Worm (Caenorhabditis elegans) whole organism, dauer: ENCODE results near the gene tbc-19.
"Not testable (repeated sequence)": the region's sequence is repeated elsewhere in the genome, so short reads cannot be mapped to it uniquely, and the experiment has no call there.

Experiments
- unc-62 ChIP-seq: sonication (generic microtip); optimal IDR thresholded peaks from 2 replicates; lab custom pipeline; 2017; ENCODE audit warnings: missing biosample characterization, missing genetic modification reagents, missing genetic modification characterization

The tbc-19 gene

DNA sequence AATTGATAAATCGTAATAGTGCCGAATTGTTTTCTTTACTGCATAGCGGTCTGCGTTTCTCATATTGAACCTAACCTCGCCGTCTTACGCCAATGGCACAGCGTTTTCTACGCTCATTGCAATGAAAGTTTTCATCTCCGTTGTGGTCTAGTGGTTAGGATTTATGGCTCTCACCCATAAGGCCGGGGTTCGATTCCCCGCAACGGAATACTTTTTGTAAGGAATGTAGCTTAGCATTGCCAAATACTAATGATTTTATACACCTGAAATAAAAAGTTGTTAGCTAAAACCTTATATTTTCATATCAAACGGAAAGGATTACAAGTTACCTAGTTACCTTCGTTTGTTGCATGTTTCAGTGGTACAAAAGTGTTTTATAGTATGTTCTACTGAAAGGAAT, 3.5 kb upstream of the tbc-19 start:
- no peak for TF ChIP-seq unc-62 (GFP tag; lab: Kevin White, UChicago)

DNA sequence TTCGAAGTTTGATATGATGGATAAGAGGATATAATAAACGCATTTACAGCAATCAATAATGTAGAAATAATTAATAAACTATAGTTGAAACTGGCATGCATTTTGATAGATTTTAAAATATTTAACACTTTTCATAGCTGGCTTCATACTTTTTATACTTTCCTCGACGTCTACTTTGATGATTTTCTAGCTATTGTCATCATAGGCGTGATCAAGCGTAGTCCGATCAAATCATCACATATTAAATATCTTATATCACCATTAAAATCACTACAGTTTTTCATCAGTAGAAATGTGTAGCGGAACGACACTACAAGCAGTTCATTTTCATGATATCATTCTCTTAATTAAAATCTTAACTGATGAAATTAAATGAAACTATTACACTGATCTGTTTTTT, 3.0 kb upstream of the tbc-19 start, which contains the start of gene C04C11.25:
TSS of gene C04C11.25 (minus strand) at position 101 of the 400 bp plus-strand sequence.
- TF ChIP-seq unc-62 (GFP tag; lab: Kevin White, UChicago), result no peak

DNA sequence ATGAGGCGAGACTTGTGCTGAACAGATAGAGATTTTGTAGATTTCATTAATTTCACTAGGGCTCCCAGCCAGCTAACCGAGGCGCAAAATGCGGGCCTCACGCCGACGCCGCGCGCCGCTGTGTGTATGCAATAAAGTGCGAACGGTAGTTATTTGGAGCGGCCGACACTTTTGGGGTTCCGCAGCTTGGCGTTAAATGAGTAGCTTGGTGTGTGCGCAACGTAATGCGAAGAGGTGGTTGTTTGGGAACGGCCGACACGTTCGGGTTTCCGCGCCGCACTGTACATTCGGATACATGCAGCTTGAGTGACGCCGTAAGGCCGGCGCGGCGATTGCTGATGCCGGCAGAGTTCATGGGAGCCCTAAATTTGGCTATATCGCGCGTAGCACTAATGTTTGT, 4.2 kb downstream of the tbc-19 start:
- no peak for TF ChIP-seq unc-62 (GFP tag; lab: Kevin White, UChicago)

DNA sequence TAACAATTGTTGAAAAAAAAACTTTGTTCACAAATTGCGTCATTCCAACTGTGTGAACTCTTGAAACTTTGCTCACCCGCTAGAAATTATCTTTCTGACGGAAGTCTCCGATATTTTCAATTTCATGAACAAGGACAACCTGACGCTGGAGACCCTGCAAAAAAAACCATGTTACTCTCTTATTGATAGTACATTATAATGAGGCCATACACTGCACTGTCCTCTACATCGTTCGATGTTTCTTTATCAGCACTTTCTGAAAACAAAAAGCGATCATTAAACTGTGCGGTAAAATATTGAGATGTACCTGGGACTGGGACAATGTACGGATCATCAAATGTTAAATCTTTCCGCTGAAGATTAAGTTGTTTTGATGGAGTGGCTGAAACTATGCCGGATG, 8.8 kb downstream of the tbc-19 start:
- no peak for TF ChIP-seq unc-62 (GFP tag; lab: Kevin White, UChicago)

DNA sequence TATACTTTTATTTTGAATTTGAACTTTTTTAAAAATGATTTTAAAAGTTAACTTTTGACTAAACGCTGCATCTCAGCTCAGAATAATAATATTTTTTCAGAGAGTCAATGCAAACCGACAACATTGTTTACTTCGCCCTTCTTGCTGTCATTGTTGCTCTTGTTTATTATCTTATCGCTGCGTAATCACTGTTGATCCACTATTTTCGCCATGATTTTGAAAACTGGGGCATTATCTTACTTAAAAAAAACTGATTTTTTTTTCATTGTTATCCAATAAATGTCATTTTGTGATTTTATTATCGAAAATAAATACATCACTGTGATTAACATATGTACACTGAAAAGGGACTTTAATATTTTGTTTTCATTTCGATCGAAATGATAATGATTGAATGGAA, 9.6 kb downstream of the tbc-19 start:
- no peak for TF ChIP-seq unc-62 (GFP tag; lab: Kevin White, UChicago)

DNA sequence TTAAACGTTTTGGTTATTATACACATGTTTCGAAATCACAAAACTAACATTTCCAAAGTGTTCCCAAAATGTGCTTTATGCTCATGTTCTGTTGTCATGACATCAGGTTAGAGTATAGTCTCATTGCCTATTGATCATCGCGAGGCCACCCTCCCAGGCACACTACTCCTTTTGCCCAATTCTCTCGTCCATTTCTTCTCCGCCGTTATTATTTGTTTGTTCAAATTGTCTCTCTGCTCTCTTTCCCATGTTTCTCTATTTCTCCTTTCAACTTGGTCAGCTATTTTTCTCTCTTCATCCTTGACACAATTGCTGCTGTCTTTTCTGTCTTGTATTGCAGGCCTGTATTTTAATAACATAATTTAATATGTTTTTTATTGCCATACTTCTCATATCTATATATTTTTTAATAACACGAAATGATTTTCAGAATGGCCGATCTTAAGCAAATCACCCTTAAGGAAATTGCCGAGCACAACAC, 10.8 kb downstream of the tbc-19 start, which contains the start of gene cytb-5.1:
TSS of gene cytb-5.1 (plus strand) at position 431 of the 481 bp plus-strand sequence.
- no peak for TF ChIP-seq unc-62 (GFP tag; lab: Kevin White, UChicago)

DNA sequence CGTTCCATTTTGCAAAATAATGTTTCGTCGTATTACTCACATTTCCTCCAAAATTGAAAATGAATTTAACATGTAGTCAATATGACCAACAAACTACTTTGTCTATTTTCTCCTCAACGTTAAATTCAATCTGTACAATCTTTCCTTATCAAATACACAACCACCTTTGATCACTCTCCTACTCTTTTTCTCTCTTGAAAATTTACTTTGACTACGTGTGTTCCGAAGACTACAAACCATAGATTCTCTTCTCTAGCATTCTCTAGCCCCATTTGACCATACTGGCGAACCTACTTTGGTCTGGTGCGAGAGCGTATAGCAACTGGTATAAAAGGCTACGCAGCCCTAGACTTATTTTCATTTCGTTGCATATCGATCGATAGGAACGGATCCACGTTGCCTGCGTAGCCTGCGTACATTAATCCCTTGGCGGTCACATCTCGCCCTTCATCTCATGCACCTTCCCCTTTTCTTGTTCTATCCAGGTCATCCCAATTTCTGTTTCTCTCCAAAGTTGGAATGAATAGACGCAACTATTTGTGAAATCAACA, 12.0 kb downstream of the tbc-19 start:
- TF ChIP-seq unc-62 (GFP tag; lab: Kevin White, UChicago), result no peak

DNA sequence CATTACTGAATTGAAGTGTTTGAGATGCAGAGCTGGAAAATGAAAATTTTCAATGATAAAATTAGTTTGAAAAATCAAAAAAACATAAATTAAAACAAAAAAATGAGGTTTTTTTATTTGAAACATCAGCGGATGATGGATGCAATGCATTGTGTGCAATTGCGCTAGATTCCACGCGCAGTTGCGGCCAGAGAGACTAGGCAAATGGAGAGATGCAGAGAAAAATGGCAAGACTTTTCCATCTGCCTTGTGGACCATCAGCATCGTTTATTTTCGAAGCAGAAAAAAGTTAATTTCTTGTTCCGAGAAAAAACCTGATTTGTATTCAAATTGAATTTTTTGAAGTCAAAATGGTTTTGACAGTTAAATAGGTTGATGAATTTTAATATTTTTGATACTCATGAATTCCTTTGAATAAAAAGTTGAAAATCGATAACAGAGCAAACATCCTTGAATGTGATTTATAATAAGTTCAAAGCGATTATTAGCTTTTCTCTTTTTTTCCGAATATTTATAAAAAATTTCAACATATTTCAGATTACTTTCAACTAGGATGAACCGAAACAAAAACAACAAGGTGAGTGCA, 16.4 kb downstream of the tbc-19 start, which contains the start of the genes C31E10.5 and C31E10.6:
TSS of gene C31E10.5 (minus strand) at position 32 of the 586 bp plus-strand sequence.
TSS of gene C31E10.6 (plus strand) at position 536 of the 586 bp plus-strand sequence.
- no peak for TF ChIP-seq unc-62 (GFP tag; lab: Kevin White, UChicago)

DNA sequence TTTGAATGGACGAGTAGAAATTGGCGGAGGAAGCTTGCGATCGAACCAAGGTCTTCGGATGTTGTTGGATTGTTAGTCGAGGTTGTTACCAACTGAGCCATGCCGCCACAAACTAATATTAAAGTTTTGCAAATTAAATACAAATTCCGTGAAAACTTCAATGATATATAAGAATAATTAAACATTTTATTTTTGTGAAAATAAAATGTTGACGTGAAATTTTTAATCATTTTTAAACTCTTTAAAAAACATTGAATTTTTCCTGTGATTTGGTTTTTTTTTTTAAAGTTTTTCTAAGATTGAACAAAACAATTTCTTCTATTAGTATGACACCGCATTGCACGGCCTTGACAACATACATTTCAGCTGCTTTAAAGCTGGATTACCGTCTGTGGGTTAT, 21.6 kb downstream of the tbc-19 start, which contains the start of gene C31E10.11:
TSS of gene C31E10.11 (minus strand) at position 101 of the 400 bp plus-strand sequence.
- TF ChIP-seq unc-62 (GFP tag; lab: Kevin White, UChicago), result no peak

DNA sequence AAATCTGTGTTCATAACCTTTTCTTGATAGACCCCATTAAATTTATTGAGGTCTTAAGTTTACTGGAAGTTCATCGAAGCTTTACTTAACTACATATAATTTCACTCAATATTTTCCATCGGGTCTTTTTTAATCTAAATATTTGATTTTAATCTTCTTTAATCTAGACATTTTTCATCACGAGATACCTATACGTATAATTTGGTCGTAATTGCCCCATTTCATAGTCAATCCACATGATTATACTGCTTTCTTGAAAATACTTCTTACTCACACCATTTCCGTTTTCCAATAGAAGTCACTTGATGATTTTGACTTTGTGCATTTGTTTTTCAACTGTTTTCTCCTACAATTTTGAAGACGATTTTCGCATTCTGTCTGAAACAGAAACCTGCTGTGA, 26.0 kb downstream of the tbc-19 start, which contains the start of gene irld-24:
TSS of gene irld-24 (plus strand) at position 301 of the 400 bp plus-strand sequence.
- TF ChIP-seq unc-62 (GFP tag; lab: Kevin White, UChicago), result no peak

DNA sequence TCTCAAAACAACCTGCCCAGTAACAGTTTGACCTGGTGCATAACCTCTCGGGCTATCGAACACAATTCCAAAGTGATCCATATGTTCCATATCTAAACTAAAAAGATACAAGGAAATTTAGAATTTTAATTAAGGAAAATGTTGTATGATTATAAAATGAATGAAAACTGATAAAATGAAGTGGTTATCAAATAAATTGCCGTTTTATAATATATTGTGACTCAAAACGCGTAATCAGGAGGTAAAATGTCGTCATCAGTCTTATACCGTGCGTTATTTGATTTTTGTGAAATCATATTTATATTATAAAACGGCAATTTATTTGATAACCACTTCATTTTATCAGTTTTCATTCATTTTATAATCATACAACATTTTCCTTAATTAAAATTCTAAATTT, 31.9 kb downstream of the tbc-19 start, which contains the start of gene arrd-24:
TSS of gene arrd-24 (minus strand) at position 101 of the 400 bp plus-strand sequence.
- not testable (repeated sequence) for TF ChIP-seq unc-62 (GFP tag; lab: Kevin White, UChicago)

DNA sequence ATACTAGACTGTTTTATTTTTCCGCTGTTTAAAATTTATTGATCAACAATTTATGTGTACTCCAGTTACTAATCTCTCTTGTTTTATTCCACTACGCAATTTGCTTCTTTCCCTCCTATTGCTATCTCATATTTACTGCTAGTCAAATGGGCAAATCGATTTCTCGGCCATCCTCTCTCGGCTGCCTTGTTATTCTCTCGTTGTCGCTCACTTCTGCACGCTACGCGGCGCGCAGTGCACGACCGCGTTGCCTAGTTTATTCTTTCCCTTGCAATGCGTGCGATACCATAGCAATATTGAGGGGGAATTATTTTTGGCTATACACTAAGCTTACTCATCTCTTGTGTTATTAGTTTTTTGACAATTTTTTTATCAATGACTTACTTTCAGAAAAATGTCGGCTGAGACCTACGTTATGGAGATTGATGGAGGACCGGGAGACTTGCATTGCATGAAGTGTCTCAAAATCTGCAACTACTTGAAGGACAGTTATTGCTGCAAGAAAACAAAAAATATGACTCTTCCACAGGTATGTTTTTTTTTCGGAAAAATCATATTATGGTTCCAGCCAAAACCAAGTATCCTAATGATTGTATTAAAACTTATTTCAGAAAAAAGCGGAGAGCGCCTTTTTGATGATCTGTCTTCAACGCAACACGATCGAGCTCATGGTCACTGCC, 34.7 kb downstream of the tbc-19 start, which contains the start of gene F48F7.6:
TSS of gene F48F7.6 (plus strand) at position 391 of the 680 bp plus-strand sequence.
- no peak for TF ChIP-seq unc-62 (GFP tag; lab: Kevin White, UChicago)

DNA sequence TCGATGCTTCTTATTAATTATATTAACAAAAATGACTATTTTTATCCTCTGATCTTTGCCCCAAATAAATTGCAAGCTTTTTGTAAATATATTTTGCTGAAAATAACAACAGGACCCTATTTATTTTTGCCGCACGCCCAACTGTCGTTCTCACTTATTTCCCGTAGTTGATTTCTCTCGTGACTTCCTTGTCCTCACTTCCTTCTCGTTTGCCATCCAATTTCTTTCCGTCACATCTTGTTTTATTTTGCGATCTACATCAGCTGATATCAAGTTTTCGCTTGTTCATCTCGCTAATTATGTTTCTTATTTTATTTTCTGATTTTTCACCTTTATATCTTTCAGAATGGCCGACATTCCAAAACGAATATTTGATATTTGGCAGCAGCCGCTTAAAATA, 37.0 kb downstream of the tbc-19 start, which contains the start of gene F48F7.5:
TSS of gene F48F7.5 (plus strand) at position 340 of the 400 bp plus-strand sequence.
- TF ChIP-seq unc-62 (GFP tag; lab: Kevin White, UChicago), result no peak

DNA sequence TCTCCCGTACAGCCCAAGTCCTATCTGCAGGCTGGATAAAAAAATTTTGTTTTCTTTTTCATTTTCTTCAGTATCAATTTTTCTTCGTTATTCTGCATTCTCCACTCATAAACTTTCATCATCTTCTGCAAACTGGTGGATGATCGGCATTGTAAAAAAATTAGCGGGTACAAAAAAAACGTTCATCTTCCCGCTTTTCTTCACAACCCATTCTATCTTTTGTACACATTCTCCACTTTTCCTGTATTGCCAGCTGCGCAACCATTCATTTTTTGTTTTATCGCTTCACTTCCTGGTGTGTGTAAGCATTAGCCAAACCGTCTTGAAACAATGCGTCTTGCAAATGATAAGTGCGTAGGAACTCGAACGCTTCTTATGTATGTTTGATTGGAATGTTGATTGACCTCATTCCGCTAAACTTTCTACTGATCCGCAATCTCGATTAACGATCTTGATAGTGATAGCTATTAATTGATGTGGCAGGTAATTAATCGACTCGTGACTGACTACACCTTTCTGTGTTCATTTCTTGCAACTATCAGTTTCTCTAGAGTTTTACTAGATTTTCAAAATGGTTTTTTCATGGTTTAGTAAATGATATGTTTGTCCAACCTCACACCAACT, 37.8 kb downstream of the tbc-19 start:
- no peak for TF ChIP-seq unc-62 (GFP tag; lab: Kevin White, UChicago)

DNA sequence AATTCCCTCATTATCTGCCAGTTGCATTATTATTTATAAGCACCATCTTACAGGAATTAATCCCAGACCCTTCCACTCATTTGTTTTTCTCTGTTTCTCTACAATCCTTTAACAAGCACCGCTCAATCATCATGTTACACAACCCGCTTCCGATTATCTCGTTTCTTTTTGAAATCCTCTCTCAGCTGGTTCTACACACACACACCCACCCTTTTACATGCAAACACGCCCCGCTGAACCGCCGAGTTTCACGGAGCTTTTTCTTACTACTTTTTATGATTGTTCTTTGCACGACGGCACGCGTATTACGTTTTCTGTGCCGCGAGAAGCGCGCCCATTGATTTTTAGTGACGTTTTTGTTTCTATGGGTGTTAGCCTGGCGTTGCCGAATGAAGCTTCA, 38.5 kb downstream of the tbc-19 start:
- TF ChIP-seq unc-62 (GFP tag; lab: Kevin White, UChicago), result no peak
